Worm (Caenorhabditis elegans): ENCODE results near the gene ZK616.61.

ce11 chrIV:5381334-5381733, 24.1 kb upstream of the ZK616.61 start, which contains the start of gene F41H10.2:
- TF ChIP-seq lin-39 (tag; optimal IDR thresholded peaks at IDR 0.05) (no peak), fos-1 (tag; optimal IDR thresholded peaks at IDR 0.05) (no peak), nhr-11 (tag; optimal IDR thresholded peaks at IDR 0.05) (no peak), aly-2 (tag; optimal IDR thresholded peaks at IDR 0.05) (no peak), lin-15B (tag; optimal IDR thresholded peaks at IDR 0.05) (no peak), ztf-4 (tag; optimal IDR thresholded peaks at IDR 0.05) (no peak), jun-1 (tag; optimal IDR thresholded peaks at IDR 0.05) (no peak), ets-5 (GFP tag; IDR thresholded peaks at IDR 0.05) (no peak), snpc-4 (tag; optimal IDR thresholded peaks at IDR 0.05) (no peak), C04F5.9 (tag; optimal IDR thresholded peaks at IDR 0.05) (no peak)

Data from whole organism, L1 larva.